Fruit fly (Drosophila melanogaster) whole organism, embryonic: ENCODE data around the gene CG9132.

Source experiments
- Ada2b ChIP-seq: fragments of 200-800 bp; sonication (Bioruptor generic); IDR thresholded peaks from 2 replicates; pipeline ENCODE4 v1.3.6; 2022; ENCODE audit warnings: missing biosample characterization, missing genetic modification characterization
- Atf6 ChIP-seq: fragments of 200-800 bp; sonication (Bioruptor generic); IDR thresholded peaks from 2 replicates; pipeline ENCODE4 v1.3.6; 2022; ENCODE audit warnings: missing biosample characterization, missing genetic modification characterization
- Bdp1 ChIP-seq: fragments of 200-800 bp; sonication (Bioruptor generic); optimal IDR thresholded peaks from 3 replicates; lab custom pipeline; 2016; ENCODE audit warnings: missing biosample characterization, missing genetic modification characterization
- Blimp-1 ChIP-seq: fragments of 200-800 bp; sonication (Bioruptor generic); optimal IDR thresholded peaks from 3 replicates; lab custom pipeline; 2018; ENCODE audit warnings: missing biosample characterization, missing genetic modification characterization, mild to moderate bottlenecking, moderate library complexity, missing genetic modification reagents
- CG11398 ChIP-seq: fragments of 200-800 bp; sonication (Bioruptor generic); optimal IDR thresholded peaks from 2 replicates; lab custom pipeline; 2016; ENCODE audit warnings: missing biosample characterization, missing genetic modification characterization
- CG12299 ChIP-seq: fragments of 200-800 bp; sonication (Bioruptor generic); optimal IDR thresholded peaks from 2 replicates; lab custom pipeline; 2018; ENCODE audit warnings: missing biosample characterization, mild to moderate bottlenecking, missing genetic modification characterization
- CG12391 ChIP-seq: fragments of 200-800 bp; sonication (Bioruptor generic); optimal IDR thresholded peaks from 3 replicates; lab custom pipeline; 2018; ENCODE audit warnings: missing biosample characterization, mild to moderate bottlenecking, missing genetic modification characterization, moderate library complexity
- CG16863 ChIP-seq: fragments of 200-800 bp; sonication (Bioruptor generic); optimal IDR thresholded peaks from 3 replicates; lab custom pipeline; 2016; ENCODE audit warnings: missing biosample characterization, missing genetic modification characterization
- CG17328 ChIP-seq: fragments of 200-800 bp; sonication (Bioruptor generic); IDR thresholded peaks from 2 replicates; pipeline ENCODE4 v1.3.6; 2022; ENCODE audit warnings: missing biosample characterization, missing genetic modification characterization
- CG17385 ChIP-seq: fragments of 200-800 bp; sonication (Bioruptor generic); optimal IDR thresholded peaks from 3 replicates; lab custom pipeline; 2018; ENCODE audit warnings: missing biosample characterization, mild to moderate bottlenecking, missing genetic modification characterization
- CG2129 ChIP-seq: fragments of 200-800 bp; sonication (Bioruptor generic); IDR thresholded peaks from 2 replicates; pipeline ENCODE4 v1.3.6; 2022; ENCODE audit warnings: missing biosample characterization, missing genetic modification characterization; ENCODE audit not compliant: partially characterized antibody
- CG31388 ChIP-seq: fragments of 200-800 bp; sonication (Bioruptor generic); optimal IDR thresholded peaks from 2 replicates; lab custom pipeline; 2016; ENCODE audit warnings: missing biosample characterization, missing genetic modification characterization
- CG6175 ChIP-seq: fragments of 200-800 bp; sonication (Bioruptor generic); IDR thresholded peaks from 3 replicates; pipeline ENCODE4 v1.3.6; 2022; ENCODE audit warnings: missing biosample characterization, missing genetic modification characterization
- CG6791 ChIP-seq: fragments of 200-800 bp; sonication (Bioruptor generic); IDR thresholded peaks from 3 replicates; pipeline ENCODE4 v1.3.6; 2022; ENCODE audit warnings: missing biosample characterization, missing genetic modification characterization; ENCODE audit not compliant: partially characterized antibody
- CG7372 ChIP-seq: fragments of 200-800 bp; sonication (Bioruptor generic); IDR thresholded peaks from 2 replicates; pipeline ENCODE4 v1.3.6; 2022; ENCODE audit warnings: missing biosample characterization, missing genetic modification characterization
- CG8924 ChIP-seq: fragments of 200-800 bp; optimal IDR thresholded peaks from 3 replicates; lab custom pipeline; 2019; ENCODE audit warnings: missing biosample characterization, mild to moderate bottlenecking, missing genetic modification characterization, moderate library complexity
- CG8944 ChIP-seq: fragments of 200-800 bp; sonication (Bioruptor generic); optimal IDR thresholded peaks from 3 replicates; lab custom pipeline; 2016; ENCODE audit warnings: missing biosample characterization, missing genetic modification characterization
- CG9215 ChIP-seq: fragments of 200-800 bp; sonication (Bioruptor generic); IDR thresholded peaks from 2 replicates; pipeline ENCODE4 v1.3.6; 2022; ENCODE audit warnings: missing biosample characterization, missing genetic modification characterization
- CG9437 ChIP-seq: fragments of 200-800 bp; sonication (Bioruptor generic); optimal IDR thresholded peaks from 2 replicates; lab custom pipeline; 2018; ENCODE audit warnings: missing biosample characterization, mild to moderate bottlenecking, missing genetic modification characterization
- CG9797 ChIP-seq: fragments of 200-800 bp; sonication (Bioruptor generic); optimal IDR thresholded peaks from 3 replicates; lab custom pipeline; 2018; ENCODE audit warnings: missing biosample characterization, mild to moderate bottlenecking, missing genetic modification characterization
- CTCF ChIP-seq: fragments of 200-800 bp; sonication (Bioruptor generic); optimal IDR thresholded peaks from 2 replicates; lab custom pipeline; 2017; ENCODE audit warnings: missing biosample characterization, mild to moderate bottlenecking, missing genetic modification characterization, moderate library complexity
- Chrac-16 ChIP-seq: fragments of 200-800 bp; sonication (Bioruptor generic); optimal IDR thresholded peaks from 3 replicates; lab custom pipeline; 2016; ENCODE audit warnings: missing biosample characterization, missing genetic modification characterization
- E2f2 ChIP-seq: fragments of 200-800 bp; sonication (Bioruptor generic); IDR thresholded peaks from 2 replicates; pipeline ENCODE4 v1.3.6; 2022; ENCODE audit warnings: missing biosample characterization, missing genetic modification characterization
- Fer1 ChIP-seq: fragments of 200-800 bp; sonication (Bioruptor generic); optimal IDR thresholded peaks from 2 replicates; lab custom pipeline; 2017; ENCODE audit warnings: missing biosample characterization, mild to moderate bottlenecking, missing genetic modification characterization
- Hr51 ChIP-seq, 2 experiments: fragments of 200-800 bp; sonication (Bioruptor generic); optimal IDR thresholded peaks; 2 replicates in 1 of 2; 3 replicates in 1 of 2; lab custom pipeline; 2016 to 2018; ENCODE audit warnings: missing biosample characterization in 2 of 2, missing genetic modification characterization in 2 of 2, mild to moderate bottlenecking in 1 of 2, moderate library complexity in 1 of 2
- Hr78 ChIP-seq, 2 experiments: fragments of 200-800 bp in 1 of 2; fragments of >200 bp in 1 of 2; sonication (Bioruptor generic) in 1 of 2; optimal IDR thresholded peaks; 2 replicates each; lab custom pipeline; 2017 to 2019; ENCODE audit warnings: missing biosample characterization in 2 of 2, missing genetic modification characterization in 2 of 2, mild to moderate bottlenecking in 1 of 2, moderate library complexity in 1 of 2
- Med ChIP-seq: fragments of 200-800 bp; sonication (Bioruptor generic); peaks from one replicate; lab custom pipeline; 2016; ENCODE audit warnings: missing biosample characterization, missing genetic modification characterization, mild to moderate bottlenecking, inconsistent platforms, moderate library complexity
- Rfx ChIP-seq: fragments of 200-800 bp; sonication (Bioruptor generic); IDR thresholded peaks from 2 replicates; pipeline ENCODE4 v1.3.6; 2022; ENCODE audit warnings: missing biosample characterization, missing genetic modification characterization
- Sox100B ChIP-seq: fragments of 200-800 bp; sonication (Bioruptor generic); optimal IDR thresholded peaks from 3 replicates; lab custom pipeline; 2018; ENCODE audit warnings: missing biosample characterization, mild to moderate bottlenecking, missing genetic modification characterization
- TFAM ChIP-seq: fragments of 200-800 bp; sonication (Bioruptor generic); optimal IDR thresholded peaks from 2 replicates; lab custom pipeline; 2017; ENCODE audit warnings: missing biosample characterization, missing genetic modification characterization, inconsistent platforms
- Tbp ChIP-seq: fragments of >200 bp; optimal IDR thresholded peaks from 2 replicates; lab custom pipeline; 2018; ENCODE audit warnings: missing biosample characterization, missing genetic modification characterization
- Trl ChIP-seq, 3 experiments: fragments of >200 bp in 2 of 3; fragments of 200-800 bp in 1 of 3; sonication (Bioruptor generic) in 1 of 3; optimal IDR thresholded peaks; 2 replicates in 1 of 3; 3 replicates in 2 of 3; lab custom pipeline; 2016 to 2017; ENCODE audit warnings: missing biosample characterization in 1 of 3, missing genetic modification characterization in 1 of 3
- ap ChIP-seq: fragments of 200-800 bp; sonication (Bioruptor generic); IDR thresholded peaks from 2 replicates; pipeline ENCODE4 v1.3.6; 2022; ENCODE audit warnings: missing biosample characterization, missing genetic modification characterization
- btn ChIP-seq: fragments of 200-800 bp; sonication (Bioruptor generic); optimal IDR thresholded peaks from 2 replicates; lab custom pipeline; 2016; ENCODE audit warnings: missing biosample characterization, missing genetic modification characterization
- dmrt99B ChIP-seq: fragments of 200-800 bp; sonication (Bioruptor generic); optimal IDR thresholded peaks from 2 replicates; lab custom pipeline; 2018; ENCODE audit warnings: missing biosample characterization, mild to moderate bottlenecking, missing genetic modification characterization, moderate library complexity
- ewg ChIP-seq: fragments of 200-800 bp; sonication (Bioruptor generic); optimal IDR thresholded peaks from 3 replicates; lab custom pipeline; 2017; ENCODE audit warnings: mild to moderate bottlenecking, missing biosample characterization, missing genetic modification reagents, missing genetic modification characterization
- grau ChIP-seq: fragments of 200-800 bp; optimal IDR thresholded peaks from 3 replicates; lab custom pipeline; 2019; ENCODE audit warnings: missing biosample characterization, mild to moderate bottlenecking, missing genetic modification characterization, moderate library complexity
- insv ChIP-seq, 2 experiments: fragments of 200-800 bp; sonication (Bioruptor generic); optimal IDR thresholded peaks; 3 replicates each; lab custom pipeline; 2016 to 2018; ENCODE audit warnings: missing biosample characterization in 2 of 2, missing genetic modification characterization in 2 of 2
- ken ChIP-seq: fragments of 200-800 bp; sonication (Bioruptor generic); IDR thresholded peaks from 3 replicates; pipeline ENCODE4 v1.3.6; 2022; ENCODE audit warnings: missing biosample characterization, missing genetic modification characterization
- lab ChIP-seq: fragments of 200-800 bp; sonication (Bioruptor generic); optimal IDR thresholded peaks from 3 replicates; lab custom pipeline; 2017; ENCODE audit warnings: missing biosample characterization, missing genetic modification characterization, mild to moderate bottlenecking, moderate library complexity, missing genetic modification reagents
- mam ChIP-seq: fragments of 200-800 bp; sonication (Bioruptor generic); optimal IDR thresholded peaks from 3 replicates; lab custom pipeline; 2016; ENCODE audit warnings: missing biosample characterization, missing genetic modification characterization
- org-1 ChIP-seq: fragments of 200-800 bp; sonication (Bioruptor generic); optimal IDR thresholded peaks from 2 replicates; lab custom pipeline; 2017; ENCODE audit warnings: missing biosample characterization, missing genetic modification characterization
- phol ChIP-seq: fragments of 200-800 bp; sonication (Bioruptor generic); optimal IDR thresholded peaks from 3 replicates; lab custom pipeline; 2018; ENCODE audit warnings: missing biosample characterization, mild to moderate bottlenecking, missing genetic modification characterization, moderate library complexity
- sd ChIP-seq: fragments of 200-800 bp; sonication (Bioruptor generic); optimal IDR thresholded peaks from 3 replicates; lab custom pipeline; 2018; ENCODE audit warnings: missing biosample characterization, mild to moderate bottlenecking, missing genetic modification characterization, moderate library complexity
- sens ChIP-seq: fragments of 200-800 bp; sonication (Bioruptor generic); peaks from one replicate; lab custom pipeline; 2016; ENCODE audit warnings: missing biosample characterization, missing genetic modification characterization
- shn ChIP-seq: fragments of 200-800 bp; sonication (Bioruptor generic); optimal IDR thresholded peaks from 3 replicates; lab custom pipeline; 2016; ENCODE audit warnings: missing biosample characterization, missing genetic modification characterization
- so ChIP-seq: fragments of 200-800 bp; sonication (Bioruptor generic); IDR thresholded peaks from 3 replicates; pipeline ENCODE4 v1.3.6; 2022; ENCODE audit warnings: missing biosample characterization, missing genetic modification characterization
- ssp ChIP-seq: fragments of 200-800 bp; sonication (Bioruptor generic); IDR thresholded peaks from 2 replicates; pipeline ENCODE4 v1.3.6; 2022; ENCODE audit warnings: missing biosample characterization, missing genetic modification characterization
- sug ChIP-seq: fragments of 200-800 bp; optimal IDR thresholded peaks from 2 replicates; lab custom pipeline; 2019; ENCODE audit warnings: missing biosample characterization, mild to moderate bottlenecking, missing genetic modification characterization, moderate library complexity
- tgo ChIP-seq: fragments of 200-800 bp; sonication (Bioruptor generic); IDR thresholded peaks from 3 replicates; pipeline ENCODE4 v1.3.6; 2022; ENCODE audit warnings: missing biosample characterization, missing genetic modification characterization
- unpg ChIP-seq: fragments of 200-800 bp; sonication (Bioruptor generic); optimal IDR thresholded peaks from 3 replicates; lab custom pipeline; 2018; ENCODE audit warnings: missing biosample characterization, mild to moderate bottlenecking, missing genetic modification characterization, moderate library complexity

CG9132 gene

DNA sequence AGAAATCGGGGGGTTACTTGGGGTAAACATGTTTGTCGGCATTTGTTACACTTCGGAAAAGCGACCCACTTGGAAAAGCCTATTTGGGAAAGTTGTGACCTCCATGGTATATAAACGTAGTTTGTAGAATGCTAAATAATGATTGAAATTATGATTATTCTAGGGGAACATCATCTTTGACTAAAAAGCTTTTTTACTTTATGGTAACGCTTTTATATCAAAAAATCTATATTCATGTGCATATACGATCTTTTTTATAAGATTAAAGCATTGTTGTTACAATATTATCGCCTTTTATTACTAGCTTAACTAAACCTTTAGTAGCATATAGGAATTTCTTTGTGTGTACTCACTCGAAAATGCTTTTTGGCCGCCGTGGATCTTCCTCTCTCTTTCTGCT is 33.7 kb upstream of the CG9132 start (continued):
- 0 out of 2 replicates have a peak, but pooled peaks have one; percentile 14 for TF ChIP-seq CG17328 (GFP tag; lab: Robert Waterston, UW)
- TF ChIP-seq CG9215 (GFP tag; lab: Robert Waterston, UW): peak; percentile 42; the same call in 1 of the 2 replicates
- no peak for TF ChIP-seq btn (GFP tag; lab: Kevin White, UChicago)
- TF ChIP-seq Rfx (GFP tag; lab: Robert Waterston, UW): peak; percentile 41; the same call in 1 of the 2 replicates
- peak; percentile 14; the same call in 1 of the 2 replicates for TF ChIP-seq CG7372 (GFP tag; lab: Robert Waterston, UW)
- peak; percentile 37 for TF ChIP-seq CG9437 (GFP tag; lab: Kevin White, UChicago)
- TF ChIP-seq E2f2 (GFP tag; lab: Robert Waterston, UW): peak; percentile 35; the same call in 1 of the 2 replicates
- no peak for TF ChIP-seq CG2129
- TF ChIP-seq Hr51 (GFP tag; optimal IDR thresholded peaks at IDR 0.05; lab: Kevin White, UChicago): peak in 1 of 2 experiments; percentile 75
- no peak for TF ChIP-seq CG31388 (GFP tag; lab: Kevin White, UChicago)
- TF ChIP-seq Bdp1 (GFP tag; lab: Kevin White, UChicago): no peak
- peak; percentile 18 for TF ChIP-seq org-1 (GFP tag; lab: Kevin White, UChicago)
- no peak for TF ChIP-seq mam
- TF ChIP-seq CG8944 (GFP tag; lab: Kevin White, UChicago): peak; percentile 18
- peak; percentile 26 for TF ChIP-seq sug (tag; lab: Kevin White, UChicago)
- peak; percentile 45 for TF ChIP-seq phol
- peak; percentile 35 for TF ChIP-seq Fer1 (GFP tag; lab: Kevin White, UChicago)
- TF ChIP-seq CG12299 (tag; lab: Kevin White, UChicago): no peak
- TF ChIP-seq Ada2b: 0 out of 2 replicates have a peak, but pooled peaks have one; percentile 31
- no peak for TF ChIP-seq CG6175
- peak; percentile 26 for TF ChIP-seq lab
- no peak for TF ChIP-seq ap (GFP tag; lab: Robert Waterston, UW)
- TF ChIP-seq sens (GFP tag; lab: Kevin White, UChicago): peak; percentile 87
- TF ChIP-seq tgo (GFP tag; lab: Robert Waterston, UW): peak; percentile 56
- no peak for TF ChIP-seq ssp
- peak; percentile 6 for TF ChIP-seq sd (tag; lab: Kevin White, UChicago)
- no peak for TF ChIP-seq Trl (optimal IDR thresholded peaks at IDR 0.05; lab: Kevin White, UChicago)
- TF ChIP-seq Trl (GFP tag; optimal IDR thresholded peaks at IDR 0.05; lab: Kevin White, UChicago): peak; percentile 28
- TF ChIP-seq ken (GFP tag; lab: Robert Waterston, UW): no peak
- peak; percentile 60 for TF ChIP-seq unpg (GFP tag; lab: Kevin White, UChicago)
- no peak for TF ChIP-seq Atf6 (GFP tag; lab: Robert Waterston, UW)
- peak; percentile 46 for TF ChIP-seq CG17385 (GFP tag; lab: Kevin White, UChicago)
- TF ChIP-seq CG6791: no peak
- no peak for TF ChIP-seq CTCF (GFP tag; lab: Kevin White, UChicago)
- peak; percentile 69 for TF ChIP-seq grau (tag; lab: Kevin White, UChicago)
- peak; percentile 31 for TF ChIP-seq shn (GFP tag; lab: Kevin White, UChicago)
- no peak for TF ChIP-seq TFAM (GFP tag; lab: Kevin White, UChicago)
- TF ChIP-seq CG8924 (tag; lab: Kevin White, UChicago): peak; percentile 37
- TF ChIP-seq CG16863 (GFP tag; lab: Kevin White, UChicago): peak; percentile 23
- no peak for TF ChIP-seq Tbp (GFP tag; lab: Kevin White, UChicago)
- TF ChIP-seq Sox100B (GFP tag; lab: Kevin White, UChicago): peak; percentile 32
- peak; percentile 28 for TF ChIP-seq CG11398 (GFP tag; lab: Kevin White, UChicago)
- peak; percentile 45 for TF ChIP-seq ewg
- peak; percentile 64 for TF ChIP-seq dmrt99B (tag; lab: Kevin White, UChicago)
- TF ChIP-seq CG9797 (GFP tag; lab: Kevin White, UChicago): no peak
- TF ChIP-seq insv (GFP tag; optimal IDR thresholded peaks at IDR 0.05; lab: Kevin White, UChicago): no peak
- no peak for TF ChIP-seq Chrac-16 (GFP tag; lab: Kevin White, UChicago)
- TF ChIP-seq Blimp-1 (GFP tag; lab: Kevin White, UChicago): peak; percentile 28
- peak; percentile 55 for TF ChIP-seq CG12391 (tag; lab: Kevin White, UChicago)
- peak in 1 of 2 experiments; percentile 40 for TF ChIP-seq Hr78 (GFP tag; optimal IDR thresholded peaks at IDR 0.05; lab: Kevin White, UChicago)
- peak; percentile 41; the same call in 1 of the 3 replicates for TF ChIP-seq so (GFP tag; lab: Robert Waterston, UW)
- TF ChIP-seq Med (GFP tag; lab: Kevin White, UChicago): peak; percentile 81
